Worm (Caenorhabditis elegans): ENCODE results near the gene srh-222.

The srh-222 gene

ce11 chrIV:4018692-4019387 is 39.2 kb downstream of the srh-222 start:
- TF ChIP-seq tbx-11 (GFP tag; IDR thresholded peaks at IDR 0.05) (no peak), ama-1 (optimal IDR thresholded peaks at IDR 0.05) (no peak), F13C5.2 (tag; optimal IDR thresholded peaks at IDR 0.05) (no peak), hnd-1 (tag; optimal IDR thresholded peaks at IDR 0.05) (no peak), flt-1 (GFP tag; IDR thresholded peaks at IDR 0.05) (no peak), tbx-37 (GFP tag; conservative IDR thresholded peaks at IDR 0.05) (no peak)

DNA sequence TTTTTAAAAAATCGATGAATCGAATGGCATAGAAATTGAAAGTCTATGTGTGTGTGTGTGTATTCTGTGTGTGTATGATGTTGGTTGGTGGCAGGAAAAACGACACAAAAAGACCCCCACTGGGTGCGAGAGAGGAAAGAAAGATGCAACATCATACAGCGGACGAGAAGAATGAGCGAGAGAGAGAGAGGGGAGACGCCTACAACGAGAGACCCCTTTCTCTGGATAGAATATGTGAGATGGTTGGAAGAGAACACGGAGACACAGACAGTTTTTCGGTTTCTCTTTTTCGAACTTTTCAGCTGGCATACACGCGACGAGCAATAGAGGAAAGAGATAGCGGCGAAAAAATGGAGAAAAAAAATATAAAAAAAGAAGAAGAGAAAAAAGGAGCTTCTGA is 40.2 kb downstream of the srh-222 start:
- TF ChIP-seq tra-4 (tag; optimal IDR thresholded peaks at IDR 0.05) (no peak), sea-1 (GFP tag; conservative IDR thresholded peaks at IDR 0.05) (no peak), ceh-36 (tag; optimal IDR thresholded peaks at IDR 0.05) (no peak), F13C5.2 (tag; optimal IDR thresholded peaks at IDR 0.05) (peak; percentile 50), flt-1 (GFP tag; IDR thresholded peaks at IDR 0.05) (no peak), tbx-11 (GFP tag; IDR thresholded peaks at IDR 0.05) (no peak), hmbx-1 (tag; optimal IDR thresholded peaks at IDR 0.05) (no peak), aly-1 (tag; optimal IDR thresholded peaks at IDR 0.05) (no peak), hmg-4 (GFP tag; optimal IDR thresholded peaks at IDR 0.05) (peak; percentile 31)

ce11 chrIV:4021847-4022780 is 42.5 kb downstream of the srh-222 start:
- TF ChIP-seq pes-1 (GFP tag; IDR thresholded peaks at IDR 0.05) (no peak), F13C5.2 (tag; optimal IDR thresholded peaks at IDR 0.05) (no peak), ceh-13 (GFP tag; optimal IDR thresholded peaks at IDR 0.05) (no peak), scrt-1 (GFP tag; IDR thresholded peaks at IDR 0.05) (no peak), aly-1 (tag; optimal IDR thresholded peaks at IDR 0.05) (no peak), flt-1 (GFP tag; IDR thresholded peaks at IDR 0.05) (no peak), tra-4 (tag; optimal IDR thresholded peaks at IDR 0.05) (no peak), hmbx-1 (tag; optimal IDR thresholded peaks at IDR 0.05) (no peak), ets-7 (tag; optimal IDR thresholded peaks at IDR 0.05) (no peak), ama-1 (optimal IDR thresholded peaks at IDR 0.05) (no peak), ceh-36 (tag; optimal IDR thresholded peaks at IDR 0.05) (no peak), sea-1 (GFP tag; conservative IDR thresholded peaks at IDR 0.05) (no peak), tbx-11 (GFP tag; IDR thresholded peaks at IDR 0.05) (no peak)

DNA sequence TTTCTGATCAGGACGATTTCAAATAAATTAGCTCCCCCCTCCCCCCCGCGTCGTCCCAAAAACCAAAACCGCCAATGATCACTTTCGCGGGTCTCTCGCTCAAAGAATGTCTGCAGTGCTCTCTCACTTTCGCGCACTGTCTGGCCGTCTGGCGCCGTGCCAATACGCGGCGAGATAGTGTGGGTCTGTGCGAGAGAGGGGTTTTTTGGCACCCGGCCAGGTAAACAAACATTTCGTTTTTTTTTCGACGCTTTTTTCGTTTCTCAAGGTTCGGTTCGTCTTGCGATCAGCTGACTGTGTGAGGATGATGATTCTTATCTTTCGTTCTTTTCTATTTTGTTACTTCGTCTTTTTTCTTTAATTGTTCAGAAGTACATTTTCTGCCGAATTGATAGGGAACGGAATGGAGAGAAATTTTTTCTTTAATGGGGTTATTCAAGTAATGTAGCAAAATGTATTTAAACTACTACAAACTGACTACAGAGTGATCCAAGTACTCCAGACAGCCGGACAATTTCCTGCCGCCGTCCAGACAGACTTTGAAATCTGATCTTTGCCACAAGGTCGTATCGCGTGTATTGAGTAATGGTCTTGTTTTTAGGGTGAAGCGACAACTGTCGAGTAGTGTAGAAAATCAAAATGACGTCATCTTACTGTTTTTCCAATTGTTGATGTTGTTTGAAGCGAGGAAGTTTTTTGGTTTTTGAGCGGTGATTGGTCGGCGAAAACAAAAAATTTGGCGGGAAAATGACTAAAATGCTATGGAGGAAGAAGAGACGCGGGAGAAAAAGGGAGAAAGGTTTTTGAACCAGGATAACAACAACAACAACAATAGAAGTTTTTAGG is 44.8 kb downstream of the srh-222 start:
- no peak for TF ChIP-seq ceh-36 (tag; optimal IDR thresholded peaks at IDR 0.05)

ce11 chrIV:4025923-4026322 is 46.3 kb downstream of the srh-222 start:
- TF ChIP-seq scrt-1 (GFP tag; IDR thresholded peaks at IDR 0.05) (no peak), ets-7 (tag; optimal IDR thresholded peaks at IDR 0.05) (no peak), flt-1 (GFP tag; IDR thresholded peaks at IDR 0.05) (no peak)

DNA sequence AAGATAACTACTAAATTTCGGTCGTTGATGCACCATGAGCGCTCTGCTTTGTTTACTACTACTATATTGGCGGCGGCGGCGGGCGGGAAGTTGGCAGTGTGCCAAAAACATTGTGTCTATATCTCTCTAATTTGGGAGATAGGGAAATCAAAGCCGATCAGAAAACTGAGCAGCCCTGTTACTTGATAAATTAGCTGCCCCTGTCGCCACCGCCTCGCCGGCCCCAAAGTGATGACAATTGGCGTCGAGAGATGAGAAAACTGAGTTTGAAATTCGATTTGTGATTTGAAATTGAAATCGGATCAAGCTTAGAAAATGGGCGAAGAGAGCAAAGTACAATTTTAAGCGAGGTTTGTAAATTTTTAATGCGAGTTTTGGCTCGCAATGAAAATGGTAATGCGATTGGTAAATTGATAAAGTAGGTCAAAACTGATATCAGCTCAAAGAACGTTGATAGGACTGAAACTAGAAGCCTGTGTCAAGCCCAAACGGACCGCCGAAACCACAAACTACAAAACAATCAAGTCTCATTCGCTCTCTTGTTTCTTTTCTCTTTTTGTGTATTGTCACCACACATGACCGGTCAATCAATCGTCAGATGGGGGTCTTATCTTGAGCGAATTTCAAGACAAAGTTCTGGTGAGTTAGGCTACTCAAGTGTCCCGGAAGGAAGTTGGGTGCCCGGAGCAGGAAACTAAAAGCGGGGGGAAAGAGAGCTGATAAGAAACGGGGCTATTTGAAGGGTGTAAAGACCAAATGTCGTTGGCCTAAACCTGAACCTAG is 47.7 kb downstream of the srh-222 start:
- TF ChIP-seq F13C5.2 (tag; optimal IDR thresholded peaks at IDR 0.05) (no peak), ets-7 (tag; optimal IDR thresholded peaks at IDR 0.05) (no peak), hmg-4 (GFP tag; optimal IDR thresholded peaks at IDR 0.05) (no peak), tra-4 (tag; optimal IDR thresholded peaks at IDR 0.05) (no peak), hmbx-1 (tag; optimal IDR thresholded peaks at IDR 0.05) (no peak), B0310.2 (tag; optimal IDR thresholded peaks at IDR 0.05) (no peak), pes-1 (GFP tag; IDR thresholded peaks at IDR 0.05) (no peak)

- TF ChIP-seq ceh-13 (GFP tag; optimal IDR thresholded peaks at IDR 0.05) (no peak), B0310.2 (tag; optimal IDR thresholded peaks at IDR 0.05) (no peak), aly-1 (tag; optimal IDR thresholded peaks at IDR 0.05) (peak; percentile 39), hnd-1 (tag; optimal IDR thresholded peaks at IDR 0.05) (no peak)
Observed at ce11 chrIV:4028177-4028576, 48.6 kb downstream of the srh-222 start.

- TF ChIP-seq tbx-11 (GFP tag; IDR thresholded peaks at IDR 0.05) (no peak), hmg-4 (GFP tag; optimal IDR thresholded peaks at IDR 0.05) (no peak), flt-1 (GFP tag; IDR thresholded peaks at IDR 0.05) (no peak), ceh-36 (tag; optimal IDR thresholded peaks at IDR 0.05) (no peak), tbx-37 (GFP tag; conservative IDR thresholded peaks at IDR 0.05) (no peak), hnd-1 (tag; optimal IDR thresholded peaks at IDR 0.05) (no peak), aly-1 (tag; optimal IDR thresholded peaks at IDR 0.05) (no peak), scrt-1 (GFP tag; IDR thresholded peaks at IDR 0.05) (no peak), pes-1 (GFP tag; IDR thresholded peaks at IDR 0.05) (no peak), sea-1 (GFP tag; conservative IDR thresholded peaks at IDR 0.05) (no peak)
Observed at ce11 chrIV:4029288-4029687, 49.7 kb downstream of the srh-222 start.
